Fruit fly (Drosophila melanogaster) whole organism, embryonic: ENCODE measurements around the gene zye.

Experiments
- Asciz ChIP-seq: fragments of 200-800 bp; sonication (Bioruptor generic); optimal IDR thresholded peaks from 2 replicates; lab custom pipeline; 2017; ENCODE audit warnings: missing biosample characterization, mild to moderate bottlenecking, missing genetic modification characterization, missing genetic modification reagents
- Atf6 ChIP-seq: fragments of 200-800 bp; sonication (Bioruptor generic); IDR thresholded peaks from 2 replicates; pipeline ENCODE4 v1.3.6; 2022; ENCODE audit warnings: missing biosample characterization, missing genetic modification characterization
- Awh ChIP-seq: fragments of 200-800 bp; sonication (Bioruptor generic); IDR thresholded peaks from 2 replicates; pipeline ENCODE4, ENCODE4 v1.3.6; 2022; ENCODE audit warnings: missing biosample characterization, missing genetic modification characterization
- Blimp-1 ChIP-seq: fragments of 200-800 bp; sonication (Bioruptor generic); optimal IDR thresholded peaks from 3 replicates; lab custom pipeline; 2018; ENCODE audit warnings: missing biosample characterization, missing genetic modification characterization, mild to moderate bottlenecking, moderate library complexity, missing genetic modification reagents
- Bteb2 ChIP-seq: fragments of 200-800 bp; sonication (Bioruptor generic); optimal IDR thresholded peaks from 2 replicates; lab custom pipeline; 2016; ENCODE audit warnings: missing biosample characterization, missing genetic modification characterization
- CG10209 ChIP-seq: fragments of 200-800 bp; sonication (Bioruptor generic); optimal IDR thresholded peaks from 3 replicates; lab custom pipeline; 2017; ENCODE audit warnings: missing biosample characterization, mild to moderate bottlenecking, missing genetic modification characterization, missing genetic modification reagents
- CG11398 ChIP-seq: fragments of 200-800 bp; sonication (Bioruptor generic); optimal IDR thresholded peaks from 2 replicates; lab custom pipeline; 2016; ENCODE audit warnings: missing biosample characterization, missing genetic modification characterization
- CG11696 ChIP-seq: fragments of 200-800 bp; sonication (Bioruptor generic); IDR thresholded peaks from 2 replicates; pipeline ENCODE4 v1.3.6; 2022; ENCODE audit warnings: missing biosample characterization, missing genetic modification characterization
- CG13123 ChIP-seq: fragments of 200-800 bp; sonication (Bioruptor generic); optimal IDR thresholded peaks from 2 replicates; lab custom pipeline; 2016; ENCODE audit warnings: missing biosample characterization, missing genetic modification characterization
- CG13296 ChIP-seq: fragments of 200-800 bp; sonication (Bioruptor generic); optimal IDR thresholded peaks from 3 replicates; lab custom pipeline; 2018; ENCODE audit warnings: missing biosample characterization, mild to moderate bottlenecking, missing genetic modification characterization
- CG14441 ChIP-seq: fragments of 200-800 bp; sonication (Bioruptor generic); IDR thresholded peaks from 2 replicates; pipeline ENCODE4 v1.3.6; 2022; ENCODE audit warnings: missing biosample characterization, missing genetic modification characterization
- CG14710 ChIP-seq: fragments of 200-800 bp; sonication (Bioruptor generic); optimal IDR thresholded peaks from 3 replicates; lab custom pipeline; 2019; ENCODE audit warnings: missing biosample characterization, mild to moderate bottlenecking, missing genetic modification characterization, moderate library complexity
- CG17186 ChIP-seq: fragments of 200-800 bp; sonication (Bioruptor generic); optimal IDR thresholded peaks from 3 replicates; lab custom pipeline; 2017; ENCODE audit warnings: missing biosample characterization, missing genetic modification reagents, missing genetic modification characterization
- CG1832 ChIP-seq: fragments of 200-800 bp; sonication (Bioruptor generic); optimal IDR thresholded peaks from 2 replicates; lab custom pipeline; 2017; ENCODE audit warnings: missing biosample characterization, mild to moderate bottlenecking, missing genetic modification characterization, inconsistent platforms
- CG2120 ChIP-seq: fragments of 200-800 bp; sonication (Bioruptor generic); optimal IDR thresholded peaks from 3 replicates; lab custom pipeline; 2016; ENCODE audit warnings: missing biosample characterization, missing genetic modification characterization
- CG32772 ChIP-seq: fragments of 200-800 bp; sonication (Bioruptor generic); IDR thresholded peaks from 2 replicates; pipeline ENCODE4 v1.3.6; 2022; ENCODE audit warnings: missing biosample characterization, missing genetic modification characterization
- CG4404 ChIP-seq: fragments of 200-800 bp; sonication (Bioruptor generic); IDR thresholded peaks from 2 replicates; pipeline ENCODE4 v1.3.6; 2022; ENCODE audit warnings: missing biosample characterization, missing genetic modification characterization
- CG4820 ChIP-seq: fragments of 200-800 bp; sonication (Bioruptor generic); optimal IDR thresholded peaks from 3 replicates; lab custom pipeline; 2016; ENCODE audit warnings: missing biosample characterization, missing genetic modification characterization
- CG7372 ChIP-seq: fragments of 200-800 bp; sonication (Bioruptor generic); IDR thresholded peaks from 2 replicates; pipeline ENCODE4 v1.3.6; 2022; ENCODE audit warnings: missing biosample characterization, missing genetic modification characterization
- CG8281 ChIP-seq: fragments of 200-800 bp; sonication (Bioruptor generic); optimal IDR thresholded peaks from 2 replicates; lab custom pipeline; 2018; ENCODE audit warnings: missing biosample characterization, mild to moderate bottlenecking, missing genetic modification characterization, moderate library complexity
- CG9437 ChIP-seq: fragments of 200-800 bp; sonication (Bioruptor generic); optimal IDR thresholded peaks from 2 replicates; lab custom pipeline; 2018; ENCODE audit warnings: missing biosample characterization, mild to moderate bottlenecking, missing genetic modification characterization
- CG9932 ChIP-seq: fragments of 200-800 bp; sonication (Bioruptor generic); IDR thresholded peaks from 2 replicates; pipeline ENCODE4 v1.3.6; 2022; ENCODE audit warnings: missing biosample characterization, missing genetic modification characterization
- CTCF ChIP-seq: fragments of 200-800 bp; sonication (Bioruptor generic); optimal IDR thresholded peaks from 2 replicates; lab custom pipeline; 2017; ENCODE audit warnings: missing biosample characterization, mild to moderate bottlenecking, missing genetic modification characterization, moderate library complexity
- CkIIα-i1 ChIP-seq: fragments of 200-800 bp; sonication (Bioruptor generic); IDR thresholded peaks from 2 replicates; pipeline ENCODE4 v1.3.6; 2022; ENCODE audit warnings: missing biosample characterization, missing genetic modification characterization
- Dp ChIP-seq: fragments of 200-800 bp; sonication (Bioruptor generic); optimal IDR thresholded peaks from 2 replicates; lab custom pipeline; 2018; ENCODE audit warnings: missing biosample characterization, mild to moderate bottlenecking, missing genetic modification characterization, moderate library complexity
- Drgx ChIP-seq: fragments of 200-800 bp; sonication (Bioruptor generic); IDR thresholded peaks from 2 replicates; pipeline ENCODE4 v1.3.6; 2022; ENCODE audit warnings: missing biosample characterization, missing genetic modification characterization
- Gsc ChIP-seq: fragments of 200-800 bp; sonication (Bioruptor generic); IDR thresholded peaks from 2 replicates; pipeline ENCODE4 v1.3.6; 2022; ENCODE audit warnings: missing biosample characterization, missing genetic modification characterization
- Hr3 ChIP-seq: fragments of 200-800 bp; sonication (Bioruptor generic); optimal IDR thresholded peaks from 3 replicates; lab custom pipeline; 2016; ENCODE audit warnings: missing biosample characterization, missing genetic modification characterization
- Lpt ChIP-seq: fragments of >200 bp; optimal IDR thresholded peaks from 2 replicates; lab custom pipeline; 2018; ENCODE audit warnings: missing biosample characterization, missing genetic modification characterization
- Nf-YA ChIP-seq: fragments of 200-800 bp; sonication (Bioruptor generic); IDR thresholded peaks from 2 replicates; pipeline ENCODE4 v1.3.6; 2022; ENCODE audit warnings: missing biosample characterization, missing genetic modification characterization
- ash1 ChIP-seq: fragments of 200-800 bp; sonication (Bioruptor generic); optimal IDR thresholded peaks from 2 replicates; lab custom pipeline; 2018; ENCODE audit warnings: missing biosample characterization, mild to moderate bottlenecking, missing genetic modification characterization
- ato ChIP-seq: fragments of 200-800 bp; sonication (Bioruptor generic); IDR thresholded peaks from 2 replicates; pipeline ENCODE4 v1.3.6; 2022; ENCODE audit warnings: missing biosample characterization, missing genetic modification characterization; ENCODE audit not compliant: partially characterized antibody
- dimm ChIP-seq: fragments of 200-800 bp; sonication (Bioruptor generic); IDR thresholded peaks from 2 replicates; pipeline ENCODE4 v1.3.6; 2022; ENCODE audit warnings: missing biosample characterization, missing genetic modification characterization
- dmrt99B ChIP-seq: fragments of 200-800 bp; sonication (Bioruptor generic); optimal IDR thresholded peaks from 2 replicates; lab custom pipeline; 2018; ENCODE audit warnings: missing biosample characterization, mild to moderate bottlenecking, missing genetic modification characterization, moderate library complexity
- en ChIP-seq: fragments of 200-800 bp; sonication (Bioruptor generic); optimal IDR thresholded peaks from 2 replicates; lab custom pipeline; 2016; ENCODE audit warnings: missing biosample characterization, missing genetic modification characterization
- gem ChIP-seq: fragments of 200-800 bp; sonication (Bioruptor generic); optimal IDR thresholded peaks from 2 replicates; lab custom pipeline; 2019; ENCODE audit warnings: missing biosample characterization, mild to moderate bottlenecking, missing genetic modification characterization, moderate library complexity
- gsb ChIP-seq: fragments of 200-800 bp; sonication (Bioruptor generic); IDR thresholded peaks from 2 replicates; pipeline ENCODE4 v1.3.6; 2022; ENCODE audit warnings: missing biosample characterization, missing genetic modification characterization
- ham ChIP-seq: fragments of 200-800 bp; sonication (Bioruptor generic); IDR thresholded peaks from 2 replicates; pipeline ENCODE4 v1.3.6; 2022; ENCODE audit warnings: missing biosample characterization, missing genetic modification characterization
- ken ChIP-seq: fragments of 200-800 bp; sonication (Bioruptor generic); IDR thresholded peaks from 3 replicates; pipeline ENCODE4 v1.3.6; 2022; ENCODE audit warnings: missing biosample characterization, missing genetic modification characterization
- maf-S ChIP-seq: fragments of 200-800 bp; sonication (Bioruptor generic); optimal IDR thresholded peaks from 2 replicates; lab custom pipeline; 2016; ENCODE audit warnings: missing biosample characterization, missing genetic modification characterization
- mld ChIP-seq: fragments of 200-800 bp; sonication (Bioruptor generic); IDR thresholded peaks from 3 replicates; pipeline ENCODE4 v1.3.6; 2022; ENCODE audit warnings: missing biosample characterization, missing genetic modification characterization; ENCODE audit not compliant: partially characterized antibody
- otp ChIP-seq: fragments of 200-800 bp; sonication (Bioruptor generic); IDR thresholded peaks from 3 replicates; pipeline ENCODE4, ENCODE4 v1.3.6; 2022; ENCODE audit warnings: missing biosample characterization, missing genetic modification characterization
- pho ChIP-seq: fragments of 200-800 bp; sonication (Bioruptor generic); optimal IDR thresholded peaks from 2 replicates; lab custom pipeline; 2016; ENCODE audit warnings: missing biosample characterization, missing genetic modification characterization
- phol ChIP-seq: fragments of 200-800 bp; sonication (Bioruptor generic); optimal IDR thresholded peaks from 3 replicates; lab custom pipeline; 2018; ENCODE audit warnings: missing biosample characterization, mild to moderate bottlenecking, missing genetic modification characterization, moderate library complexity
- pzg ChIP-seq: fragments of 200-800 bp; sonication (Bioruptor generic); optimal IDR thresholded peaks from 3 replicates; lab custom pipeline; 2018; ENCODE audit warnings: missing biosample characterization, mild to moderate bottlenecking, missing genetic modification characterization, moderate library complexity
- rib ChIP-seq: fragments of 200-800 bp; sonication (Bioruptor generic); IDR thresholded peaks from 2 replicates; pipeline ENCODE4 v1.3.6; 2022; ENCODE audit warnings: missing biosample characterization, missing genetic modification characterization
- sens ChIP-seq: fragments of 200-800 bp; sonication (Bioruptor generic); peaks from one replicate; lab custom pipeline; 2016; ENCODE audit warnings: missing biosample characterization, missing genetic modification characterization
- slbo ChIP-seq: fragments of 200-800 bp; sonication (Bioruptor generic); IDR thresholded peaks from 2 replicates; pipeline ENCODE4 v1.3.6; 2022; ENCODE audit warnings: missing biosample characterization, missing genetic modification characterization
- so ChIP-seq: fragments of 200-800 bp; sonication (Bioruptor generic); IDR thresholded peaks from 3 replicates; pipeline ENCODE4 v1.3.6; 2022; ENCODE audit warnings: missing biosample characterization, missing genetic modification characterization
- toy ChIP-seq: fragments of 200-800 bp; sonication (Bioruptor generic); IDR thresholded peaks from 2 replicates; pipeline ENCODE4 v1.3.6; 2022; ENCODE audit warnings: missing biosample characterization, missing genetic modification characterization
- trh ChIP-seq: fragments of 200-800 bp; sonication (Bioruptor generic); optimal IDR thresholded peaks from 2 replicates; lab custom pipeline; 2016; ENCODE audit warnings: missing biosample characterization, missing genetic modification characterization
- wor ChIP-seq: fragments of 200-800 bp; sonication (Bioruptor generic); IDR thresholded peaks from 2 replicates; pipeline ENCODE4 v1.3.6; 2022; ENCODE audit warnings: missing biosample characterization, missing genetic modification characterization

The zye gene

dm6 chr3L:20384086-20384810 lies 29.2 kb upstream of the zye start, which contains the start of the genes CG5498 and fbl (continued):
- peak; percentile 54; the same call in 1 of the 3 replicates for TF ChIP-seq mld (GFP tag; lab: Robert Waterston, UW)
- TF ChIP-seq maf-S, result no peak
- TF ChIP-seq Atf6, result peak; percentile 52; the same call in 1 of the 2 replicates
- TF ChIP-seq CG14441 (GFP tag; lab: Robert Waterston, UW), result no peak
- TF ChIP-seq CG9932, result peak; percentile 56
- no peak for TF ChIP-seq Nf-YA (GFP tag; lab: Robert Waterston, UW)
- no peak for TF ChIP-seq Lpt (GFP tag; lab: Kevin White, UChicago)
- 0 out of 2 replicates have a peak, but pooled peaks have one; percentile 22 for TF ChIP-seq CG32772 (GFP tag; lab: Robert Waterston, UW)
- TF ChIP-seq Asciz, result peak; percentile 38
- TF ChIP-seq CTCF (GFP tag; lab: Kevin White, UChicago), result no peak
- peak; percentile 63 for TF ChIP-seq Blimp-1 (GFP tag; lab: Kevin White, UChicago)
- TF ChIP-seq ato (GFP tag; lab: Robert Waterston, UW), result no peak
- no peak for TF ChIP-seq otp (GFP tag; lab: Robert Waterston, UW)
- TF ChIP-seq CG17186 (GFP tag; lab: Kevin White, UChicago), result no peak
- TF ChIP-seq CG2120, result peak; percentile 84
- no peak for TF ChIP-seq CG1832 (GFP tag; lab: Kevin White, UChicago)
- TF ChIP-seq CG13296 (GFP tag; lab: Kevin White, UChicago), result peak; percentile 64
- TF ChIP-seq ash1, result no peak
- TF ChIP-seq Bteb2 (GFP tag; lab: Kevin White, UChicago), result peak; percentile 59
- peak; percentile 82 for TF ChIP-seq sens
- no peak for TF ChIP-seq wor (GFP tag; lab: Robert Waterston, UW)
- TF ChIP-seq CG4820, result peak; percentile 50
- TF ChIP-seq ham (GFP tag; lab: Robert Waterston, UW), result no peak
- no peak for TF ChIP-seq Awh (GFP tag; lab: Robert Waterston, UW)
- TF ChIP-seq Hr3 (GFP tag; lab: Kevin White, UChicago), result peak; percentile 64
- peak; percentile 1 for TF ChIP-seq CG8281 (tag; lab: Kevin White, UChicago)
- TF ChIP-seq CkIIα-i1 (GFP tag; lab: Robert Waterston, UW), result no peak
- peak; percentile 36 for TF ChIP-seq CG13123 (GFP tag; lab: Kevin White, UChicago)
- TF ChIP-seq pzg (GFP tag; lab: Kevin White, UChicago), result peak; percentile 33
- TF ChIP-seq pho, result peak; percentile 38
- no peak for TF ChIP-seq toy (GFP tag; lab: Robert Waterston, UW)
- no peak for TF ChIP-seq Gsc (GFP tag; lab: Robert Waterston, UW)
- peak; percentile 85 for TF ChIP-seq CG14710 (tag; lab: Kevin White, UChicago)
- TF ChIP-seq trh (GFP tag; lab: Kevin White, UChicago), result no peak
- no peak for TF ChIP-seq CG11696
- no peak for TF ChIP-seq CG4404 (GFP tag; lab: Robert Waterston, UW)
- no peak for TF ChIP-seq so (GFP tag; lab: Robert Waterston, UW)
- TF ChIP-seq dimm (GFP tag; lab: Robert Waterston, UW), result no peak
- TF ChIP-seq CG9437 (GFP tag; lab: Kevin White, UChicago), result peak; percentile 52
- TF ChIP-seq Dp (GFP tag; lab: Kevin White, UChicago), result peak; percentile 38
- TF ChIP-seq dmrt99B (tag; lab: Kevin White, UChicago), result peak; percentile 62
- TF ChIP-seq CG7372 (GFP tag; lab: Robert Waterston, UW), result 0 out of 2 replicates have a peak, but pooled peaks have one; percentile 29
- no peak for TF ChIP-seq gsb (GFP tag; lab: Robert Waterston, UW)
- TF ChIP-seq Drgx (GFP tag; lab: Robert Waterston, UW), result peak; percentile 62
- peak; percentile 45 for TF ChIP-seq CG10209
- TF ChIP-seq slbo (GFP tag; lab: Robert Waterston, UW), result peak; percentile 63; the same call in 1 of the 2 replicates
- TF ChIP-seq phol (tag; lab: Kevin White, UChicago), result peak; percentile 74
- no peak for TF ChIP-seq CG11398 (GFP tag; lab: Kevin White, UChicago)
- peak; percentile 83 for TF ChIP-seq gem (tag; lab: Kevin White, UChicago)
- TF ChIP-seq ken (GFP tag; lab: Robert Waterston, UW), result no peak
- TF ChIP-seq en (GFP tag; lab: Kevin White, UChicago), result no peak
- no peak for TF ChIP-seq rib (GFP tag; lab: Robert Waterston, UW)
